Fruit fly (Drosophila melanogaster) whole organism, embryonic: ENCODE measurements around the gene BthD.

Experiments used
- CG10274 ChIP-seq: fragments of 200-800 bp; sonication (Bioruptor generic); optimal IDR thresholded peaks from 3 replicates; lab custom pipeline; 2017; ENCODE audit warnings: missing biosample characterization, mild to moderate bottlenecking, missing genetic modification characterization
- CG11504 ChIP-seq: fragments of 200-800 bp; sonication (Bioruptor generic); optimal IDR thresholded peaks from 3 replicates; lab custom pipeline; 2019; ENCODE audit warnings: missing biosample characterization, mild to moderate bottlenecking, missing genetic modification characterization, moderate library complexity
- CG16779 ChIP-seq: fragments of 200-800 bp; sonication (Bioruptor generic); IDR thresholded peaks from 2 replicates; pipeline ENCODE4 v1.3.6; 2022; ENCODE audit warnings: missing biosample characterization, missing genetic modification characterization
- CG18262 ChIP-seq: fragments of 200-800 bp; optimal IDR thresholded peaks from 3 replicates; lab custom pipeline; 2019; ENCODE audit warnings: missing biosample characterization, mild to moderate bottlenecking, missing genetic modification characterization, moderate library complexity
- CG30403 ChIP-seq: fragments of 200-800 bp; sonication (Bioruptor generic); optimal IDR thresholded peaks from 3 replicates; lab custom pipeline; 2016; ENCODE audit warnings: missing biosample characterization, missing genetic modification characterization
- CG31224 ChIP-seq: fragments of 200-800 bp; sonication (Bioruptor generic); IDR thresholded peaks from 2 replicates; pipeline ENCODE4 v1.3.6; 2022; ENCODE audit warnings: missing biosample characterization, missing genetic modification characterization
- CG3163 ChIP-seq: fragments of 200-800 bp; sonication (Bioruptor generic); optimal IDR thresholded peaks from 3 replicates; lab custom pipeline; 2016; ENCODE audit warnings: missing biosample characterization, missing genetic modification characterization
- CG3995 ChIP-seq: fragments of 200-800 bp; sonication (Bioruptor generic); optimal IDR thresholded peaks from 3 replicates; lab custom pipeline; 2016; ENCODE audit warnings: missing biosample characterization, missing genetic modification characterization
- CG8089 ChIP-seq: fragments of 200-800 bp; sonication (Bioruptor generic); optimal IDR thresholded peaks from 3 replicates; lab custom pipeline; 2016; ENCODE audit warnings: missing biosample characterization, missing genetic modification characterization
- CG8765 ChIP-seq: fragments of 200-800 bp; sonication (Bioruptor generic); IDR thresholded peaks from 2 replicates; pipeline ENCODE4 v1.3.6; 2022; ENCODE audit warnings: missing biosample characterization, missing genetic modification characterization
- Doc2 ChIP-seq: fragments of 200-800 bp; sonication (Bioruptor generic); IDR thresholded peaks from 2 replicates; pipeline ENCODE4 v1.3.6; 2022; ENCODE audit warnings: missing biosample characterization, missing genetic modification characterization
- E2f1 ChIP-seq: fragments of 200-800 bp; sonication (Bioruptor generic); IDR thresholded peaks from 2 replicates; pipeline ENCODE4 v1.3.6; 2022; ENCODE audit warnings: missing biosample characterization, missing genetic modification characterization
- Fer3 ChIP-seq: fragments of 200-800 bp; sonication (Bioruptor generic); optimal IDR thresholded peaks from 2 replicates; lab custom pipeline; 2018; ENCODE audit warnings: missing biosample characterization, mild to moderate bottlenecking, missing genetic modification characterization, moderate library complexity
- Gug ChIP-seq: fragments of 200-800 bp; sonication (Bioruptor generic); IDR thresholded peaks from 4 replicates; pipeline ENCODE4 v1.3.6; 2022; ENCODE audit warnings: missing biosample characterization, missing genetic modification characterization
- Hr51 ChIP-seq, 2 experiments: fragments of 200-800 bp; sonication (Bioruptor generic); optimal IDR thresholded peaks; 2 replicates in 1 of 2; 3 replicates in 1 of 2; lab custom pipeline; 2016 to 2018; ENCODE audit warnings: missing biosample characterization in 2 of 2, missing genetic modification characterization in 2 of 2, mild to moderate bottlenecking in 1 of 2, moderate library complexity in 1 of 2
- Neu2 ChIP-seq: fragments of 200-800 bp; sonication (Bioruptor generic); optimal IDR thresholded peaks from 3 replicates; lab custom pipeline; 2016; ENCODE audit warnings: missing biosample characterization, missing genetic modification characterization, borderline replicate concordance
- Six4 ChIP-seq: fragments of 200-800 bp; sonication (Bioruptor generic); optimal IDR thresholded peaks from 2 replicates; lab custom pipeline; 2016; ENCODE audit warnings: missing biosample characterization, missing genetic modification characterization
- Sox102F ChIP-seq: fragments of 200-800 bp; sonication (Bioruptor generic); optimal IDR thresholded peaks from 2 replicates; lab custom pipeline; 2018; ENCODE audit warnings: missing biosample characterization, mild to moderate bottlenecking, missing genetic modification characterization, moderate library complexity
- Xbp1 ChIP-seq: fragments of 200-800 bp; sonication (Bioruptor generic); optimal IDR thresholded peaks from 3 replicates; lab custom pipeline; 2016; ENCODE audit warnings: missing biosample characterization, mild to moderate bottlenecking, missing genetic modification characterization
- bsh ChIP-seq, 2 experiments: fragments of 200-800 bp; sonication (Bioruptor generic); optimal IDR thresholded peaks; 2 replicates each; lab custom pipeline; 2017 to 2018; ENCODE audit warnings: mild to moderate bottlenecking in 2 of 2, missing biosample characterization in 2 of 2, missing genetic modification characterization in 2 of 2, moderate library complexity in 1 of 2
- cg ChIP-seq: fragments of 200-800 bp; sonication (Bioruptor generic); optimal IDR thresholded peaks from 3 replicates; lab custom pipeline; 2019; ENCODE audit warnings: missing biosample characterization, mild to moderate bottlenecking, missing genetic modification characterization, moderate library complexity
- chinmo ChIP-seq: fragments of 200-800 bp; sonication (Bioruptor generic); IDR thresholded peaks from 4 replicates; pipeline ENCODE4 v1.3.6; 2022; ENCODE audit warnings: missing biosample characterization, missing genetic modification characterization; ENCODE audit not compliant: partially characterized antibody
- crol ChIP-seq: fragments of 200-800 bp; sonication (Bioruptor generic); IDR thresholded peaks from 2 replicates; pipeline ENCODE4 v1.3.6; 2022; ENCODE audit warnings: missing biosample characterization, missing genetic modification characterization
- crp ChIP-seq, 2 experiments: fragments of 200-800 bp; sonication (Bioruptor generic); optimal IDR thresholded peaks; 2 replicates in 1 of 2; 3 replicates in 1 of 2; lab custom pipeline; 2017; ENCODE audit warnings: missing biosample characterization in 2 of 2, missing genetic modification characterization in 2 of 2, mild to moderate bottlenecking in 1 of 2, moderate library complexity in 1 of 2
- gem ChIP-seq: fragments of 200-800 bp; sonication (Bioruptor generic); optimal IDR thresholded peaks from 2 replicates; lab custom pipeline; 2019; ENCODE audit warnings: missing biosample characterization, mild to moderate bottlenecking, missing genetic modification characterization, moderate library complexity
- gfzf ChIP-seq: fragments of 200-800 bp; sonication (Bioruptor generic); optimal IDR thresholded peaks from 2 replicates; lab custom pipeline; 2016; ENCODE audit warnings: missing biosample characterization, mild to moderate bottlenecking, missing genetic modification characterization, moderate library complexity
- grau ChIP-seq: fragments of 200-800 bp; optimal IDR thresholded peaks from 3 replicates; lab custom pipeline; 2019; ENCODE audit warnings: missing biosample characterization, mild to moderate bottlenecking, missing genetic modification characterization, moderate library complexity
- kni ChIP-seq: fragments of 200-800 bp; sonication (Bioruptor generic); optimal IDR thresholded peaks from 3 replicates; lab custom pipeline; 2017; ENCODE audit warnings: mild to moderate bottlenecking, missing biosample characterization, missing genetic modification reagents, missing genetic modification characterization
- lov ChIP-seq, 2 experiments: fragments of 200-800 bp in 1 of 2; fragments of >200 bp in 1 of 2; sonication (Bioruptor generic) in 1 of 2; IDR thresholded peaks in 1 of 2; optimal IDR thresholded peaks in 1 of 2; 2 replicates in 1 of 2; 3 replicates in 1 of 2; pipeline versions ENCODE4 v1.3.6 to Lab custom; 2017 to 2022; ENCODE audit warnings: missing biosample characterization in 1 of 2, missing genetic modification characterization in 1 of 2
- nmo ChIP-seq: fragments of 200-800 bp; sonication (Bioruptor generic); optimal IDR thresholded peaks from 2 replicates; lab custom pipeline; 2018; ENCODE audit warnings: missing biosample characterization, mild to moderate bottlenecking, missing genetic modification characterization, moderate library complexity
- pb ChIP-seq: fragments of 200-800 bp; sonication (Bioruptor generic); optimal IDR thresholded peaks from 3 replicates; lab custom pipeline; 2016; ENCODE audit warnings: missing biosample characterization, missing genetic modification characterization
- pho ChIP-seq: fragments of 200-800 bp; sonication (Bioruptor generic); optimal IDR thresholded peaks from 2 replicates; lab custom pipeline; 2016; ENCODE audit warnings: missing biosample characterization, missing genetic modification characterization
- row ChIP-seq: fragments of 200-800 bp; sonication (Bioruptor generic); IDR thresholded peaks from 3 replicates; pipeline ENCODE4 v1.3.6; 2022; ENCODE audit warnings: missing biosample characterization, missing genetic modification characterization
- sens ChIP-seq: fragments of 200-800 bp; sonication (Bioruptor generic); peaks from one replicate; lab custom pipeline; 2016; ENCODE audit warnings: missing biosample characterization, missing genetic modification characterization
- sna ChIP-seq: fragments of 200-800 bp; sonication (Bioruptor generic); IDR thresholded peaks from 2 replicates; pipeline ENCODE4 v1.3.6; 2022; ENCODE audit warnings: missing biosample characterization, missing genetic modification characterization; ENCODE audit not compliant: partially characterized antibody
- sqz ChIP-seq: fragments of 200-800 bp; sonication (Bioruptor generic); optimal IDR thresholded peaks from 3 replicates; lab custom pipeline; 2018; ENCODE audit warnings: missing biosample characterization, mild to moderate bottlenecking, missing genetic modification characterization
- unc-4 ChIP-seq: fragments of 200-800 bp; sonication (Bioruptor generic); IDR thresholded peaks from 2 replicates; pipeline ENCODE4 v1.3.6; 2022; ENCODE audit warnings: missing biosample characterization, missing genetic modification characterization; ENCODE audit not compliant: partially characterized antibody
- unpg ChIP-seq: fragments of 200-800 bp; sonication (Bioruptor generic); optimal IDR thresholded peaks from 3 replicates; lab custom pipeline; 2018; ENCODE audit warnings: missing biosample characterization, mild to moderate bottlenecking, missing genetic modification characterization, moderate library complexity
- vvl ChIP-seq: fragments of 200-800 bp; sonication (Bioruptor generic); IDR thresholded peaks from 2 replicates; pipeline ENCODE4 v1.3.6; 2022; ENCODE audit warnings: missing biosample characterization, missing genetic modification characterization
- zen2 ChIP-seq: fragments of 200-800 bp; sonication (Bioruptor generic); IDR thresholded peaks from 3 replicates; pipeline ENCODE4 v1.3.6; 2022; ENCODE audit warnings: missing biosample characterization, missing genetic modification characterization; ENCODE audit not compliant: partially characterized antibody

BthD gene

DNA sequence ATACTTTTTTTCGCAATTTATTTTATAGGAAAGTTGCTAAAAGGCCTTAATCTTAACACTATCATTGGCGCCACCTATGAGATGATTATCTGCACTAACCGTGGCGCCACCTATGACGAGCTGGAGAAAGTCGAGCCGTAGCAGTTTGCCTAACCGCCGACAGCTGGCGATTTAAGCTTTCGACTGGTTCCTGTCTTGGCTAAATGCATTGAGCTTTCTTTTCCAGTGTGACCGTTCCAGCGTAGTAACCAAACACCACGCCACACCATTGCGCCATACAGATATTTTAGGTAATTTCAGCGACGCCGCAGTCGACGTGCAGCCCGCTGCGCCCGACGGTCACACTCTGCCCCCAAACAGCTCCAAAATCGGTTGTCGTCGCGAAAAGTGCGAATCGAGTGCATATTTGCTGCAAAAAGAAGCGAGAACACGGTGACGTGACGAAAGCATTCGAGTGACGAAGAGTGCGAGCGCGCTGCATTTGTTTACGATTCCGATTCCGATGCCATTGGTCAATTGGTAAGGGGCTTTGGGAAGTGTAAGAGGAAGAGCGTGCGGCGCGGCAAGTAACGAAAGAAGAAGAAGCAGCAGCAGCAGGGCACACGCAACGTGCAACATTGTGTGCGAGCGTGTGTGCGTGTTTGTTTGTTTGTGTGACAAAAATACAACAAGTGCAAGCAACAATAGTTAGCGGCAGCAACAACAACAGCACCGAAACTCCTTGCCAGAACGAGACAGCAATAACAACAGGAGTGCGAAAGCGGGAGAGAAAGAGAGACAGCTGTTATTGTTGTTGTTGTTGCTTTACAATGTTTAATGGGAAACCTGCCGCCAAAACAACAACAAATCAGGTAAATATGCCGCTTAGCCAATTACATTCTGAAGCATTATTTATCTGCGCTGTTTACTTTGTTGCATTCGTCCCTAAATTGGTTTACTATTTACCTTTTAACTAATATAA lies 48.2 kb upstream of the BthD start, which contains the start of the genes CG46311 and Tpst (continued):
- TF ChIP-seq CG31224 (GFP tag; lab: Robert Waterston, UW), result peak; percentile 36; the same call in 1 of the 2 replicates
- peak; percentile 60 for TF ChIP-seq CG30403 (GFP tag; lab: Kevin White, UChicago)
- TF ChIP-seq CG8089, result peak; percentile 66
- TF ChIP-seq sqz (GFP tag; lab: Kevin White, UChicago), result no peak
- TF ChIP-seq Six4 (GFP tag; lab: Kevin White, UChicago), result peak; percentile 41
- TF ChIP-seq CG3995, result no peak
- peak; percentile 20 for TF ChIP-seq CG3163 (GFP tag; lab: Kevin White, UChicago)
- TF ChIP-seq sna, result 0 out of 2 replicates have a peak, but pooled peaks have one; percentile 34
- peak; percentile 34 for TF ChIP-seq CG18262 (tag; lab: Kevin White, UChicago)
- TF ChIP-seq lov (optimal IDR thresholded peaks at IDR 0.05; lab: Kevin White, UChicago), result no peak
- peak; percentile 62; the same call in 1 of the 3 replicates for TF ChIP-seq lov (GFP tag; IDR thresholded peaks at IDR 0.05; lab: Robert Waterston, UW)
- no peak for TF ChIP-seq CG16779
- no peak for TF ChIP-seq Doc2 (GFP tag; lab: Robert Waterston, UW)
- TF ChIP-seq CG8765 (GFP tag; lab: Robert Waterston, UW), result no peak
- peak; percentile 8 for TF ChIP-seq kni
- peak in 1 of 2 experiments; percentile 50 for TF ChIP-seq crp (GFP tag; optimal IDR thresholded peaks at IDR 0.05; lab: Kevin White, UChicago)
- TF ChIP-seq Neu2 (GFP tag; lab: Kevin White, UChicago), result peak; percentile 1
- peak; percentile 47 for TF ChIP-seq CG11504 (tag; lab: Kevin White, UChicago)
- TF ChIP-seq gfzf (GFP tag; lab: Kevin White, UChicago), result peak; percentile 99
- no peak for TF ChIP-seq pb
- peak; percentile 56; the same call in 1 of the 4 replicates for TF ChIP-seq Gug (GFP tag; lab: Robert Waterston, UW)
- TF ChIP-seq, all 482 proteins: peak for 296

DNA sequence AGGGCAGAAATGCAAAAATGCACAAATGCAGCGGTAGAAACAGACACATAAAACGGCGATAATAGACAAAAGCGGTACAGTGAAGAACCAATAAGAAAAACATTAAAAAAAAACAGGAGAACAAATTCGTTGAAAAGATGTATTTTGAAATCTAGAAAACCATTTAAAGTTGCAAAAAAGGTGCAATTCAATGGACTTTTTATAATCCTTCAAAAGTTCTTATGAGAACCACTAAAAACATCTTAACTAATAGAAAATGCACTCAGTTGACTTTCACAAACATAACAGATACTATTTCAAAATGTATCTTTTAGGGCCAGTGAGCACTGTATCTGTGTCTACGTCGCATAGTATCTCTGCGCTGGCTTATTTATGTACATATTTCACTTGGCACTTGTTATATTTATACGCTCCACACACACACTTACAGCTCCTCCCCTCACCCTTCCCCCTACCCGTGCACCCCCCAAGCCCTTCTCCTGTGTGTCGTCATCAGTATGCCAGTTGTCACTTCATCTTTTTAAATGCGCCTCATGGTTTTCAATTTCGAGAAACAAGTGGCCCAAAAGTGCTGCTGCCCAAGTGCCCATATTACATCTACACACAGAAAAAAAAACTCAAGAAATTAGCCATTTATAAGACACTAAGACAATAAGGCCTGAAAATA lies 46.3 kb upstream of the BthD start:
- TF ChIP-seq vvl, result peak; percentile 47; the same call in 1 of the 2 replicates
- peak; percentile 72 for TF ChIP-seq grau (tag; lab: Kevin White, UChicago)
- TF ChIP-seq Hr51 (GFP tag; optimal IDR thresholded peaks at IDR 0.05; lab: Kevin White, UChicago), result no peak
- peak; percentile 11 for TF ChIP-seq nmo (GFP tag; lab: Kevin White, UChicago)
- TF ChIP-seq CG10274 (GFP tag; lab: Kevin White, UChicago), result no peak
- 0 out of 2 replicates have a peak, but pooled peaks have one; percentile 13 for TF ChIP-seq E2f1 (GFP tag; lab: Robert Waterston, UW)
- peak in 1 of 2 experiments; percentile 10 for TF ChIP-seq bsh (GFP tag; optimal IDR thresholded peaks at IDR 0.05; lab: Kevin White, UChicago)
- TF ChIP-seq Fer3, result no peak
- TF ChIP-seq Neu2 (GFP tag; lab: Kevin White, UChicago), result no peak
- no peak for TF ChIP-seq unc-4 (GFP tag; lab: Robert Waterston, UW)
- TF ChIP-seq Xbp1 (GFP tag; lab: Kevin White, UChicago), result peak; percentile 2
- peak; percentile 13 for TF ChIP-seq sens
- TF ChIP-seq unpg (GFP tag; lab: Kevin White, UChicago), result peak; percentile 13
- peak; percentile 27 for TF ChIP-seq cg (GFP tag; lab: Kevin White, UChicago)
- TF ChIP-seq Sox102F (GFP tag; lab: Kevin White, UChicago), result peak; percentile 5
- no peak for TF ChIP-seq zen2 (GFP tag; lab: Robert Waterston, UW)
- 0 out of 4 replicates have a peak, but pooled peaks have one; percentile 7 for TF ChIP-seq chinmo
- peak; percentile 33; the same call in 1 of the 3 replicates for TF ChIP-seq row (GFP tag; lab: Robert Waterston, UW)
- TF ChIP-seq gem, result peak; percentile 14
- TF ChIP-seq pho (GFP tag; lab: Kevin White, UChicago), result no peak
- TF ChIP-seq crol (GFP tag; lab: Robert Waterston, UW), result peak; percentile 93
- TF ChIP-seq, all 482 proteins: peak for 14
